Worm (Caenorhabditis elegans): Measurements from ENCODE around the gene nhr-78.

nhr-78 gene

DNA sequence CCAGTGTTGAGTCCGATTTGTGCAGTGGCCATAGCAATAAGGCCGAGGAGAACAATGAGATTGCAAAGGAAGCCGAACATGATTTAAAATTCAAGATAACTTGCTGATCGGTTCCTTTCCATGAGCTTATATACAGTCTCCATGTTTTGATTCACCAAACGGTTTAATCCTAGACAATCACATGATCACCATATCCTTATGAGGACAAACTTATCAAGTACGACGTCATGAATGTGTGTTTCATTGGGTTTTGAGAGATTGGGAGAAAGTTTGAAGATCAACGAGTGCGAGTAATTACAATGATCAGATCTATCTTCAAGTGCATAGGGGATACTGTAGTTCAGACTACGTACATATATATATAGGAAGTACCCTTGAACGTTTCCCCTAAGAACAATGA is 12.8 kb upstream of the nhr-78 start, which contains the start of gene dct-7:
Gene dct-7, minus strand, starts transcription at position 101 of the 400 bp plus-strand sequence.
- TF ChIP-seq dao-5 (tag; optimal IDR thresholded peaks at IDR 0.05) (no peak), W03F9.2 (tag; optimal IDR thresholded peaks at IDR 0.05) (no peak), him-1 (tag; optimal IDR thresholded peaks at IDR 0.05) (no peak)

DNA sequence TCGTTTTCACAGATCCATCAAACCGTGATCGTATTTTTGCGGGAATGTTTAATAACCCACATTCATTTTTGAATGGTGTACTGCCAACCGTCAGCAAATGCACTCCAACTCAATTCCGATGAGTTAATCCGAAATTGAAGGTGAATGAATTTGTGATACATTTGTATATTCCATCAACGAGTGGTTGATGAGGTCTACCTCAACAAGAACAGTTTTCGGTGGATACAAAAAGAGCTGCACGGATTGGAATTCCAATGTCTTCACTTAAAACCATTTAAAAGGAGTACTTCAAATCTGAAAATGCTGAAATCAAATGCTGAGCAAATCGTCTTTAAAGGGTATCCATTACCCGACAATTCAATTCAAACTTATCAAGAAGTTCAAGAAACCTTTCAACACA is 11.6 kb upstream of the nhr-78 start, which contains the start of gene F15E6.5:
Gene F15E6.5, plus strand, starts transcription at position 301 of the 400 bp plus-strand sequence.
- TF ChIP-seq W03F9.2 (tag; optimal IDR thresholded peaks at IDR 0.05), result no peak
- TF ChIP-seq him-1 (tag; optimal IDR thresholded peaks at IDR 0.05), result no peak
- no peak for TF ChIP-seq dao-5 (tag; optimal IDR thresholded peaks at IDR 0.05)

DNA sequence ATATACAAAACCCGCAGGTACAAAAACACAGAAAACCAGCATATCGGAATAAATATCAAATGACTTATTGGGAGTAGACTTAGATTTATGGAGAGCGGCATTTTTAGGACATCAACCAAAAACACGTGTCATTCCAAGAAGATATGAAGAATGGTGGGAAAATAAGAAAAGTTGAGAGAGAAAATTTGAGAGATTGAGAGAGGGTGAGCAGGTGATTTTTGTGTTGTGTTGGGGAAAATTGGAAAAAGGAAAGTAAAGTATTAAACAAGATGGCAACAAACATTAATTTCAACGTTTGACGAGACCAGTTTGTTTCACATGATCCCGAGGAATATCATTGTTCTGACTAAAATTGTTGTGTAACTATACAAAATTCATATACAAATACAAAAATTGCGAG is 10.7 kb upstream of the nhr-78 start, which contains the start of gene srv-4:
Gene srv-4, minus strand, starts transcription at position 101 of the 400 bp plus-strand sequence.
- TF ChIP-seq dao-5 (tag; optimal IDR thresholded peaks at IDR 0.05), result no peak
- no peak for TF ChIP-seq him-1 (tag; optimal IDR thresholded peaks at IDR 0.05)
- no peak for TF ChIP-seq W03F9.2 (tag; optimal IDR thresholded peaks at IDR 0.05)

DNA sequence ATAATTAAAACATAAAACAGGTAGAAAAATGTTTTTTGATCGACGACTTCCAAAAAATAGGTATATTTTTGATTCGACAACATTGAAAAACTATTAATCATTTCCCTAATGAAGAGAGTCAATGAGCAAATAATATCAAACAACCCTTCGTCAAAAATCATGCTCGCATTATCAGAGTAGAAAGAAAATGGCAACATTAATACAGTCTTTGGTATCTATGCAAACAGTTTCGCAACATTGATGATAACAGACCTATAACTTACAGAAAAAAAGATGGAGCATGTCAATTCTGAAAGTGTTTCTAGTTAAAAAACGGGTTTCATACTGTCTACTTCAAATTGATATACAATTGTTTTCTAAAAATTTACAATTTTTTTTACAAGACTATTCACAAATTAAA is 7.3 kb upstream of the nhr-78 start:
- TF ChIP-seq W03F9.2 (tag; optimal IDR thresholded peaks at IDR 0.05) (no peak), him-1 (tag; optimal IDR thresholded peaks at IDR 0.05) (no peak), dao-5 (tag; optimal IDR thresholded peaks at IDR 0.05) (no peak)

DNA sequence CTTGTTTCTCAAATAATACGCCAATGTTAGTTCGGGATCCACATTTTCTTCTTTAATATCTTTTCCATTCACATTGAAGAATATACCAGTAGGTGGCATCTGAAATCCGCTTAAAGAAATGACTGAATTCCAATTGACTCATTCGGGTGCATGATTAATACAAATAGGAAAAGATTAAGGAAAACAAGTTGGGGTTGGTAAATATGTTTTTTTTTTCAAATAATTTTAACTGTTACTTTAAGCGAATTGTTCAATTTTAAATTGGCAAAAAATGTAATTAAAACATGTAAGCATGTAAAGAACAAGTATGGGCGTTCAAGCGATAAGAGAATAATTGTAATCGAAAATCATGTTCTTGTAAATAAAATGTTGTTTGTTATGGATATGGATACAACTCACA is 6.3 kb upstream of the nhr-78 start, which contains the start of gene F15E6.6:
Gene F15E6.6, minus strand, starts transcription at position 101 of the 400 bp plus-strand sequence.
- TF ChIP-seq W03F9.2 (tag; optimal IDR thresholded peaks at IDR 0.05) (no peak), dao-5 (tag; optimal IDR thresholded peaks at IDR 0.05) (no peak), him-1 (tag; optimal IDR thresholded peaks at IDR 0.05) (no peak)

DNA sequence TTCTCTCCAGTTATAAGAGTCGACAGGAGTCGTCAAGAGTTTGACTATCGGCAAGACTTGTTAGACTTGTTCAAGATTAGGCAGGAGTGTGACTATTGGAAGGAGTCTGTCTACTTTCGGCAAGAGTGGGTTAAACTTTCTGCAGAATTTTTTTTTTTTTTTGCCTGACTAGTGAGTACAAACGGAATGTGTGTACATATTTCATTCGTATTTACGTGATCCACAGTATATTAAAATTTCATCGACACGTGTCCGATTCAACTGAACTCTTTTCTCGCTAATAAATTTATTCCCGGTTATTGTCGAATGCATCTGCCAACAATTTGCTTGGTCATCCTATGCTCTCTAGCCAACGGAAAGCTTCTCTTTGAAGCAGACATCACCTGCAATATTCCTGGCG is 5.5 kb downstream of the nhr-78 start, which contains the start of gene F36A4.1:
Gene F36A4.1, plus strand, starts transcription at position 301 of the 400 bp plus-strand sequence.
- no peak for TF ChIP-seq dao-5 (tag; optimal IDR thresholded peaks at IDR 0.05)
- TF ChIP-seq W03F9.2 (tag; optimal IDR thresholded peaks at IDR 0.05), result no peak
- TF ChIP-seq him-1 (tag; optimal IDR thresholded peaks at IDR 0.05), result no peak

DNA sequence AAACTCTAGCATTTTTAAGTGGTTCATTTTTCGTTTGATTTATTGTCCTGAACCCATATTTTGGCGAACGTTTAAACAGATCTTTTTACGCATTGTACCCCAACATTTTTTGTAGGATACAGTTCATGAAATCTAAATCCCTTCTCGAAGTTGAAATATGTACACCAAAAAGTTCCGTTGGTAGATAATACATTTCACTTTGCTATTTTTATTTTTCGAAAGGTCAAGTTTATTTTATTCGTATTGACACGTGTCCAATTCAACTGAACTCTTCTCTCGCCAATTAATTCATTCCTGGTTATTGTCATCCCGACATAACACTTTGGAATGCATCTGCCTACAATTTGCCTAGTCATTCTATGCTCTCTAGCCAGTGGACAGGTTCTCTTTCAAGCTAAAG is 6.8 kb downstream of the nhr-78 start, which contains the start of gene F36A4.2:
Gene F36A4.2, plus strand, starts transcription at position 301 of the 400 bp plus-strand sequence.
- TF ChIP-seq dao-5 (tag; optimal IDR thresholded peaks at IDR 0.05) (no peak), him-1 (tag; optimal IDR thresholded peaks at IDR 0.05) (no peak)

DNA sequence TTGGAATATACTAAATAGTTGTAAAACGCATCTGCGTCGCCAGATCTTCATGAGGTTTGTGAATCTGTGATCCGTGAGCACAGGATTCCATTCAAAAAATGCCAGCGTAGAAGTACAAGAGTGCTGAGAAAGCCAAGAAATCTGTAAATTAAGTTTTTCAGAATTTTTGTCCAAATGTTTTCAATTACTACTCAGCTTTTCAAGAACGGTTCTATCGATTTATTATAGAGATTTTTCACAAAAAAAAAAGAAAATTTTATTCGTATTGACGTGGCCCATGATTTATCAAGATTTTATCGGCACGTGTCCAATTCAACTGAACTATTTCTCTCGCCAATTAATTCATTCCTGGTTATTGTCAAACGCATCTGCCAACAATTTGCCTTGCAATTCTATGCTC is 8.4 kb downstream of the nhr-78 start, which contains the start of gene F36A4.3:
Gene F36A4.3, plus strand, starts transcription at position 301 of the 400 bp plus-strand sequence.
- TF ChIP-seq dao-5 (tag; optimal IDR thresholded peaks at IDR 0.05) (no peak), him-1 (tag; optimal IDR thresholded peaks at IDR 0.05) (no peak), W03F9.2 (tag; optimal IDR thresholded peaks at IDR 0.05) (no peak)

DNA sequence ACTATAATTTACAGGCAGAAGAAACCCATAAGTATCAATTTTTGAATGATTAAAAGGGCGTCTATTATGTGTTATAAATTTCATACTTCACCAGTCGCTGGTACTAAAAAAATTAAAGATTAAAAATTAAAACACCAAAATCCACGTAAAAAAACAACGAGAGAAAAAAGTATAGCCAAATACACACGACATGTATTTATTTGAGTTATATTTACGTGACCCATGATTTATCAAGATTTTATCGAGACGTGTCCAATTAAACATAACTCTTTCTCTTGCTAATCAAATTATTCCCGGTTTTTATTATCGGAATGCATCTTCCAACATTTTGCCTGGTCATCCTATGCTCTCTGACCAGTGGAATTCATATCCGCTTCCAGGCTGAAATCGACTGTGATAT is 10.4 kb downstream of the nhr-78 start, which contains the start of gene F36A4.4:
Gene F36A4.4, plus strand, starts transcription at position 301 of the 400 bp plus-strand sequence.
- TF ChIP-seq dao-5 (tag; optimal IDR thresholded peaks at IDR 0.05) (no peak), him-1 (tag; optimal IDR thresholded peaks at IDR 0.05) (no peak), W03F9.2 (tag; optimal IDR thresholded peaks at IDR 0.05) (no peak)

DNA sequence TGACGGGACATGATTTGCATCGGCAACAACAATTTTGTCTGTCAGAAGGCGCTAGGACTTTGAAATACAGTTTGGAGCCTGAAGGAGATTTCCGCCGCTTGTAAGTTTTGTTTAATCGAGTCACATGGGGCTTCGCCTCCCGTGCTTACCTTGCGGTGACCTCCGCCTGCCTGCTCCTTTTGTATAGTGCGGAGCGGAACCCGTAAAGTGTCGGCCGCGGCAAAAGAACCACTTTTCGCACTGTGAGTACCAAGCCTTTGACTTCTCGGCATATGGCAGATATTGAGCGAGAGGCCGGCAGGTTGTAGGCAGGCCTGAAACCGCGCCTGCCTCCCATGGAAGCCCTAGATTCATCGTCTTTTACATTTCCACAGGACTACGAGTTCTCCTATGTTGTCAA is 11.7 kb downstream of the nhr-78 start:
- no peak for TF ChIP-seq dao-5 (tag; optimal IDR thresholded peaks at IDR 0.05)
- no peak for TF ChIP-seq W03F9.2 (tag; optimal IDR thresholded peaks at IDR 0.05)
- TF ChIP-seq him-1 (tag; optimal IDR thresholded peaks at IDR 0.05), result no peak

DNA sequence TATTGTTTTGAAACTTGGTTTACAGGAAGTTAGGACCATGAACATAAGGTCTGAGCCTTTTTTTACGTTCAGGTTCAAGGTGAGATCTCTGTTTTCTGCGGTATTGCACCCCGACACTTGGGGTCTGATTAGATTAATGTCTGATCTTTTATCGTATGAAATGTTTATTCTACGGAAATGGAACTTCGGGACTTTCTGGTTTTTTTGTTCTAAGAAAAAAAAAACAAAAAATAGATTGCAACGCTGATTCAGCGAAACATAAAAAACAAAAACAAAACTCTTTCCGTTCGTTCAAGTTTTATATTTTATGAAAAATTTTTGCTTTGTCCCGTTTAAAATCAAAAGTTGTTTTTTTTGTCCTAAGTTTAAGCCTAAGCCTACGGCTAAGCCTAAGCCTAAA is 12.5 kb downstream of the nhr-78 start, which contains the start of gene F36A4.5:
Gene F36A4.5, plus strand, starts transcription at position 301 of the 400 bp plus-strand sequence.
- TF ChIP-seq W03F9.2 (tag; optimal IDR thresholded peaks at IDR 0.05) (no peak), him-1 (tag; optimal IDR thresholded peaks at IDR 0.05) (no peak), dao-5 (tag; optimal IDR thresholded peaks at IDR 0.05) (no peak)

DNA sequence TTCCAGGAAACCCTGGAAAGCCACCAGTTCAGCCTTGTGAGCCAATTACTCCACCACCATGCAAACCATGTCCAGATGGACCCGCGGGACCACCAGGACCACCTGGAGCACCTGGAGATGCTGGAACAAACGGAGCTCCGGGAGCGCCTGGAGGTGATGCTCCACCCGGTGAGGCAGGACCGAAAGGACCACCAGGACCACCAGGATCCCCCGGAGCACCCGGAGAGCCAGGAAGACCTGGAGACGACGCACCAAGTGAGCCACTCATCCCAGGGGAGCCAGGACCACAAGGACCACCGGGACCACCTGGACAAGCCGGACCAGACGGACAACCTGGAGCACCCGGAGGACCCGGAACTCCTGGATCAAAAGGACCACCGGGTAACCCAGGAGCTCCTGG is 13.0 kb downstream of the nhr-78 start:
- TF ChIP-seq W03F9.2 (tag; optimal IDR thresholded peaks at IDR 0.05) (no peak), dao-5 (tag; optimal IDR thresholded peaks at IDR 0.05) (no peak), him-1 (tag; optimal IDR thresholded peaks at IDR 0.05) (no peak)

DNA sequence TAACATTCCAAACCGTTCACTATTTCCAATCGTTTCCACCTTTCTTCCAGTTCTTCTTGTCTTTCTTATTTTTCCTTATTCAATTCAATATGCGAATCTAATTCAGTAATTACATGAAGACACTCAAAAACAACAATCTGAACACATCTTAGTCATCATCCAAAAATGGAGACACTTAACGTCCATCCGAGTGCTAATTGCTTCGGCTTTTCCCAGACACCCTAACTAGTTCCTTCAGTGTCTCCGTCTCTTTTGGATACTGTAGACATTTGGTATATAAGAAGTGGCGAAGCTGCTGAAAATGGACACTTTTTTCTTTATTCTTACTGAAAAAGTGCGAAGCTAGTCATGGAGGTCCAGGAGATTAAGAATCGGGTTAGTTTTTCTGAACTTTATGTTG is 14.7 kb downstream of the nhr-78 start, which contains the start of gene col-33:
Gene col-33, plus strand, starts transcription at position 301 of the 400 bp plus-strand sequence.
- TF ChIP-seq W03F9.2 (tag; optimal IDR thresholded peaks at IDR 0.05) (no peak), dao-5 (tag; optimal IDR thresholded peaks at IDR 0.05) (no peak), him-1 (tag; optimal IDR thresholded peaks at IDR 0.05) (no peak)

DNA sequence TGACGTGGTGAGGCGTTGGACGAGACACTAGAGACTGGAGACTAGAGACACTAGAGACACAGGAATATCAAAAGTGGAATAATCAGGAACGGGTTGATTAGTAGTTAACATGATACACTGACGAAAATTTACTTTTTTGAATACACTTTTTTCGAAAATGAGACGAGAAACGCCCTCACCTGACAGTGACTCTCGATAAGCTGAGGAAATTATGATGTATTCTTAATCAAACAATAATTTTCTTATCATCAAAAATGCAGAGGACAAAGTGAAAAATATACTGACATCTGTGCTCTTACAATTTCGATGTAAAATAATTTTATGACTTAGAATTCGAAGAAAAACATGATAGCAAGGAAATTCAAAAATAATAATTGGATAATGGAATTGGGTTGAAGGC is 18.2 kb downstream of the nhr-78 start:
- no peak for TF ChIP-seq W03F9.2 (tag; optimal IDR thresholded peaks at IDR 0.05)
- no peak for TF ChIP-seq dao-5 (tag; optimal IDR thresholded peaks at IDR 0.05)
- no peak for TF ChIP-seq him-1 (tag; optimal IDR thresholded peaks at IDR 0.05)

All from whole organism, L4/young adult.